Fruit fly (Drosophila melanogaster): ENCODE data around the gene RpL26.
A peak's percentile ranks its signal among the peaks of the same experiment; 100 is the strongest.

RpL26 gene

DNA sequence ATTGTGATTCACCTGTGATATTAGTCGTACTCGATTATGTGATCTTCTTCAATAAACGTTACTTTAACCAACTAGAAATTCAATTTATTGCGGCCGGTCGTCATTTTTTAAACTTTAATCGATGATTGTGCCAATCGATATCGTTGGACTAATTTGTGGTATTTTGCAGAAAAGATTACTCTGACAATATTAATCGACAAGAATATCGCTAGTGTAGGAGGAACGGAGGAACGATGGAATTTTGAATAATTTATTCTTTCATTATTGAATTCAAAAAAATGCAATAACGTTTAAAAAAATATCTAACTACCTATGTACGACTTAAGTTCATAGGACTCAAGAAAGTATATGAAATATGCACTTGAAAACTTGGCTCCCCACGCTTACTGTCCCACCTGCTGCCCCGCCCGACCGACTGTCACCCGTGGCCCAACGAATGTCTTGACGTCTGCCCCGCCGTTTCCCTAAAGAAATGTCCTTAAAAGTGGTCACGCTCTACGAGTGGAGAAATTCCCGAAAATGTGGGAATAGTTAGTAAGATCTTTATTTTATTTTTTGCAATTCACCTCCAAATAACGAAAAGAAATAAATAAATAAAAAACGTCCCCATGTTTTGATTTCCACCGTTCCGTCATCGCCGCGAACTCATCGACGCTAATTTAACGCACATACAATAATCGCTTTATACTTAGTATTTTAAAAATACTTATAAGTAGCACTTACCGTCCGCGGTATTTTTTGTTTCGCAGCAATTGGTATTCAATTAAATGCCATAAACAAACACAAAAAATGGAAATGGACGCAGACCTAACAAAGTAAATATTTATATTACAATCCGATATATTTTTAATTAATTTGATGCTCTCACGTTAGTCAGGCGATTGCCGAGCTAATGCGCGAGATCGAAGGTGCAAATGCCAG lies 33.0 kb upstream of the RpL26 start, which contains the start of gene CG14074 (continued):
- TF ChIP-seq Dek (tag; optimal IDR thresholded peaks at IDR 0.05) (no peak), CG14014 (GFP tag; IDR thresholded peaks at IDR 0.05) (no peak), pho (GFP tag; optimal IDR thresholded peaks at IDR 0.05) (no peak), CG4404 (GFP tag; IDR thresholded peaks at IDR 0.05) (no peak), CG42726 (GFP tag; IDR thresholded peaks at IDR 0.05; ENCODE audit: partially characterized antibody) (no peak), HLH54F (GFP tag; optimal IDR thresholded peaks at IDR 0.05) (no peak), TFAM (GFP tag; optimal IDR thresholded peaks at IDR 0.05) (no peak), CG8290 (GFP tag; optimal IDR thresholded peaks at IDR 0.05) (peak; percentile 12), CG8290 (tag; optimal IDR thresholded peaks at IDR 0.05) (peak; percentile 59 to 72), stwl (tag; optimal IDR thresholded peaks at IDR 0.05) (peak; percentile 48), CG32767 (GFP tag; IDR thresholded peaks at IDR 0.05) (no peak), Jarid2 (GFP tag; optimal IDR thresholded peaks at IDR 0.05) (no peak), HmgZ (tag; optimal IDR thresholded peaks at IDR 0.05) (no peak), CG30020 (tag; optimal IDR thresholded peaks at IDR 0.05) (peak; percentile 66), Oli (tag; optimal IDR thresholded peaks at IDR 0.05) (no peak), vvl (GFP tag; IDR thresholded peaks at IDR 0.05) (peak; percentile 60), grau (tag; optimal IDR thresholded peaks at IDR 0.05) (no peak), CG7271 (tag; optimal IDR thresholded peaks at IDR 0.05) (peak; percentile 4), CG9932 (GFP tag; IDR thresholded peaks at IDR 0.05) (no peak), CrebB (tag; optimal IDR thresholded peaks at IDR 0.05) (no peak), Chrac-16 (GFP tag; optimal IDR thresholded peaks at IDR 0.05) (no peak), gcm (GFP tag; optimal IDR thresholded peaks at IDR 0.05) (no peak), Atf-2 (GFP tag; optimal IDR thresholded peaks at IDR 0.05) (no peak), Ssrp (tag; optimal IDR thresholded peaks at IDR 0.05) (no peak), CG18011 (GFP tag; optimal IDR thresholded peaks at IDR 0.05) (no peak), CG2889 (GFP tag; IDR thresholded peaks at IDR 0.05) (no peak), fru (optimal IDR thresholded peaks at IDR 0.05) (no peak), trem (tag; optimal IDR thresholded peaks at IDR 0.05) (no peak), CG6272 (GFP tag; IDR thresholded peaks at IDR 0.05) (no peak), cato (GFP tag; optimal IDR thresholded peaks at IDR 0.05; ENCODE audit: borderline replicate concordance) (no peak), nau (GFP tag; optimal IDR thresholded peaks at IDR 0.05) (no peak), CG18764 (GFP tag; optimal IDR thresholded peaks at IDR 0.05) (no peak), Elba2 (GFP tag; optimal IDR thresholded peaks at IDR 0.05) (no peak), CG16863 (GFP tag; optimal IDR thresholded peaks at IDR 0.05) (no peak), NfI (GFP tag; optimal IDR thresholded peaks at IDR 0.05) (no peak), bcd (GFP tag; optimal IDR thresholded peaks at IDR 0.05) (no peak), kay (GFP tag; optimal IDR thresholded peaks at IDR 0.05) (no peak), CG14965 (GFP tag; optimal IDR thresholded peaks at IDR 0.05; ENCODE audit: borderline replicate concordance) (no peak), CG6175 (GFP tag; IDR thresholded peaks at IDR 0.05) (no peak), Antp (GFP tag; optimal IDR thresholded peaks at IDR 0.05) (no peak), jigr1 (GFP tag; IDR thresholded peaks at IDR 0.05) (no peak), chinmo (GFP tag; IDR thresholded peaks at IDR 0.05; ENCODE audit: partially characterized antibody) (peak; percentile 61; the same call in 2 of the 4 replicates), NC2β (GFP tag; optimal IDR thresholded peaks at IDR 0.05) (no peak), ci (GFP tag; IDR thresholded peaks at IDR 0.05) (no peak), ftz-f1 (GFP tag; optimal IDR thresholded peaks at IDR 0.05) (no peak), CG12104 (GFP tag; optimal IDR thresholded peaks at IDR 0.05) (no peak), tx (GFP tag; optimal IDR thresholded peaks at IDR 0.05) (no peak), org-1 (GFP tag; optimal IDR thresholded peaks at IDR 0.05) (no peak), chif (GFP tag; optimal IDR thresholded peaks at IDR 0.05) (no peak), Atf3 (GFP tag; optimal IDR thresholded peaks at IDR 0.05) (no peak), CG30431 (GFP tag; optimal IDR thresholded peaks at IDR 0.05) (no peak)
